Fruit fly (Drosophila melanogaster) whole organism, prepupa: Measurements from ENCODE around the gene Prx5.

Experiments used
- Blimp-1 ChIP-seq: fragments of 200-800 bp; sonication (Bioruptor generic); optimal IDR thresholded peaks from 3 replicates; lab custom pipeline; 2017; ENCODE audit warnings: missing biosample characterization, missing genetic modification characterization, mild to moderate bottlenecking, moderate library complexity, missing genetic modification reagents
- CG10669 ChIP-seq: fragments of 200-800 bp; sonication (Bioruptor generic); optimal IDR thresholded peaks from 3 replicates; lab custom pipeline; 2018; ENCODE audit warnings: missing biosample characterization, mild to moderate bottlenecking, missing genetic modification characterization, moderate library complexity
- CG11294 ChIP-seq: fragments of 200-800 bp; sonication (Bioruptor generic); IDR thresholded peaks from 2 replicates; pipeline ENCODE4 v1.3.6; 2022; ENCODE audit warnings: missing biosample characterization, missing genetic modification characterization
- CG11762 ChIP-seq: fragments of 200-800 bp; sonication (Bioruptor generic); optimal IDR thresholded peaks from 3 replicates; lab custom pipeline; 2016; ENCODE audit warnings: missing biosample characterization, missing genetic modification characterization; ENCODE audit not compliant: insufficient read depth
- CG11902 ChIP-seq: fragments of 200-800 bp; sonication (Bioruptor generic); optimal IDR thresholded peaks from 3 replicates; lab custom pipeline; 2016; ENCODE audit warnings: missing biosample characterization, missing genetic modification characterization
- CG15336 ChIP-seq: fragments of 200-800 bp; sonication (Bioruptor generic); IDR thresholded peaks from 2 replicates; pipeline ENCODE4 v1.3.6; 2022; ENCODE audit warnings: missing biosample characterization, missing genetic modification characterization
- CG1621 ChIP-seq: fragments of 200-800 bp; sonication (Bioruptor generic); optimal IDR thresholded peaks from 3 replicates; lab custom pipeline; 2018; ENCODE audit warnings: missing biosample characterization, mild to moderate bottlenecking, missing genetic modification characterization
- CG16779 ChIP-seq: fragments of 200-800 bp; sonication (Bioruptor generic); optimal IDR thresholded peaks from 3 replicates; lab custom pipeline; 2017; ENCODE audit warnings: missing biosample characterization, mild to moderate bottlenecking, missing genetic modification characterization
- CG3032 ChIP-seq: fragments of 200-800 bp; optimal IDR thresholded peaks from 2 replicates; lab custom pipeline; 2019; ENCODE audit warnings: missing biosample characterization, mild to moderate bottlenecking, missing genetic modification characterization, moderate library complexity
- CG31627 ChIP-seq: fragments of 200-800 bp; sonication (Bioruptor generic); optimal IDR thresholded peaks from 3 replicates; lab custom pipeline; 2016; ENCODE audit warnings: missing biosample characterization, missing genetic modification characterization
- CG34406 ChIP-seq: fragments of 200-800 bp; sonication (Bioruptor generic); optimal IDR thresholded peaks from 3 replicates; lab custom pipeline; 2016; ENCODE audit warnings: missing biosample characterization, missing genetic modification characterization
- CG3919 ChIP-seq: fragments of 200-800 bp; sonication (Bioruptor generic); optimal IDR thresholded peaks from 3 replicates; lab custom pipeline; 2016; ENCODE audit warnings: missing biosample characterization, missing genetic modification characterization
- CG4318 ChIP-seq: fragments of 200-800 bp; sonication (Bioruptor generic); optimal IDR thresholded peaks from 3 replicates; lab custom pipeline; 2017; ENCODE audit warnings: missing biosample characterization, mild to moderate bottlenecking, missing genetic modification characterization
- CG6163 ChIP-seq: fragments of 200-800 bp; sonication (Bioruptor generic); IDR thresholded peaks from 3 replicates; pipeline ENCODE4 v1.3.6; 2022; ENCODE audit warnings: missing biosample characterization, missing genetic modification characterization
- CG6276 ChIP-seq: fragments of 200-800 bp; sonication (Bioruptor generic); optimal IDR thresholded peaks from 2 replicates; lab custom pipeline; 2017; ENCODE audit warnings: missing biosample characterization, mild to moderate bottlenecking, missing genetic modification characterization
- CG6808 ChIP-seq: fragments of 200-800 bp; sonication (Bioruptor generic); optimal IDR thresholded peaks from 3 replicates; lab custom pipeline; 2017; ENCODE audit warnings: missing biosample characterization, missing genetic modification characterization, mild to moderate bottlenecking, moderate library complexity, missing genetic modification reagents
- CG6854 ChIP-seq: fragments of 200-800 bp; sonication (Bioruptor generic); optimal IDR thresholded peaks from 2 replicates; lab custom pipeline; 2017; ENCODE audit warnings: missing biosample characterization, mild to moderate bottlenecking, missing genetic modification characterization
- CG7368 ChIP-seq: fragments of 200-800 bp; sonication (Bioruptor generic); optimal IDR thresholded peaks from 3 replicates; lab custom pipeline; 2016; ENCODE audit warnings: missing biosample characterization, missing genetic modification characterization
- CG8319 ChIP-seq: fragments of 200-800 bp; sonication (Bioruptor generic); optimal IDR thresholded peaks from 3 replicates; lab custom pipeline; 2016; ENCODE audit warnings: missing biosample characterization, missing genetic modification characterization
- CG8632 ChIP-seq: fragments of 200-800 bp; sonication (Bioruptor generic); optimal IDR thresholded peaks from 3 replicates; lab custom pipeline; 2016; ENCODE audit warnings: missing biosample characterization, missing genetic modification characterization
- CG9139 ChIP-seq: fragments of 200-800 bp; sonication (Bioruptor generic); optimal IDR thresholded peaks from 3 replicates; lab custom pipeline; 2017; ENCODE audit warnings: missing biosample characterization, mild to moderate bottlenecking, missing genetic modification characterization
- Eip75B ChIP-seq: fragments of 200-800 bp; sonication (Bioruptor generic); optimal IDR thresholded peaks from 3 replicates; lab custom pipeline; 2016; ENCODE audit warnings: missing biosample characterization, missing genetic modification characterization
- Eip78C ChIP-seq: fragments of 200-800 bp; sonication (Bioruptor generic); peaks from one replicate; lab custom pipeline; 2016; ENCODE audit warnings: missing biosample characterization, missing genetic modification characterization
- Ets21C ChIP-seq: fragments of 200-800 bp; sonication (Bioruptor generic); optimal IDR thresholded peaks from 3 replicates; lab custom pipeline; 2016; ENCODE audit warnings: missing biosample characterization, missing genetic modification characterization
- Ets96B ChIP-seq: fragments of 200-800 bp; optimal IDR thresholded peaks from 2 replicates; lab custom pipeline; 2019; ENCODE audit warnings: missing biosample characterization, mild to moderate bottlenecking, missing genetic modification characterization, moderate library complexity
- Gug ChIP-seq: fragments of 200-800 bp; sonication (Bioruptor generic); IDR thresholded peaks from 2 replicates; pipeline ENCODE4 v1.3.6; 2022; ENCODE audit warnings: missing biosample characterization, missing genetic modification characterization
- Hr38 ChIP-seq: sonication (Bioruptor generic); optimal IDR thresholded peaks from 2 replicates; lab custom pipeline; 2016; ENCODE audit warnings: missing biosample characterization, missing genetic modification characterization
- OdsH ChIP-seq: fragments of 200-800 bp; sonication (Bioruptor generic); optimal IDR thresholded peaks from 3 replicates; lab custom pipeline; 2016; ENCODE audit warnings: missing biosample characterization, missing genetic modification characterization
- Sox102F ChIP-seq: fragments of 200-800 bp; sonication (Bioruptor generic); optimal IDR thresholded peaks from 2 replicates; lab custom pipeline; 2016; ENCODE audit warnings: missing biosample characterization, mild to moderate bottlenecking, missing genetic modification characterization
- Sox14 ChIP-seq: fragments of 200-800 bp; sonication (Bioruptor generic); optimal IDR thresholded peaks from 3 replicates; lab custom pipeline; 2016; ENCODE audit warnings: missing biosample characterization, missing genetic modification characterization
- Sox15 ChIP-seq: fragments of 200-800 bp; sonication (Bioruptor generic); optimal IDR thresholded peaks from 3 replicates; lab custom pipeline; 2016; ENCODE audit warnings: missing biosample characterization, missing genetic modification characterization
- achi ChIP-seq: fragments of 200-800 bp; sonication (Bioruptor generic); optimal IDR thresholded peaks from 3 replicates; lab custom pipeline; 2016; ENCODE audit warnings: missing biosample characterization, missing genetic modification characterization
- acj6 ChIP-seq: fragments of 200-800 bp; sonication (Bioruptor generic); optimal IDR thresholded peaks from 3 replicates; lab custom pipeline; 2016; ENCODE audit warnings: missing biosample characterization, missing genetic modification characterization
- cyc ChIP-seq: fragments of 200-800 bp; sonication (Bioruptor generic); optimal IDR thresholded peaks from 3 replicates; lab custom pipeline; 2016; ENCODE audit warnings: missing biosample characterization, missing genetic modification characterization
- dsx ChIP-seq: fragments of 200-800 bp; optimal IDR thresholded peaks from 3 replicates; lab custom pipeline; 2019; ENCODE audit warnings: missing biosample characterization, mild to moderate bottlenecking, missing genetic modification characterization, moderate library complexity; ENCODE audit not compliant: poor library complexity, severe bottlenecking
- eg ChIP-seq: fragments of 200-800 bp; sonication (Bioruptor generic); IDR thresholded peaks from 3 replicates; pipeline ENCODE4 v1.3.6; 2022; ENCODE audit warnings: missing biosample characterization, missing genetic modification characterization
- esn ChIP-seq: fragments of 200-800 bp; sonication (Bioruptor generic); optimal IDR thresholded peaks from 2 replicates; lab custom pipeline; 2016; ENCODE audit warnings: missing biosample characterization, mild to moderate bottlenecking, missing genetic modification characterization, moderate library complexity
- fd59A ChIP-seq: fragments of 200-800 bp; sonication (Bioruptor generic); optimal IDR thresholded peaks from 2 replicates; lab custom pipeline; 2017; ENCODE audit warnings: missing biosample characterization, mild to moderate bottlenecking, missing genetic modification characterization, missing genetic modification reagents
- fkh ChIP-seq: fragments of 200-800 bp; sonication (Bioruptor generic); optimal IDR thresholded peaks from 3 replicates; lab custom pipeline; 2017; ENCODE audit warnings: missing biosample characterization, mild to moderate bottlenecking, missing genetic modification characterization, moderate library complexity
- lz ChIP-seq: fragments of 200-800 bp; sonication (Bioruptor generic); optimal IDR thresholded peaks from 3 replicates; lab custom pipeline; 2016; ENCODE audit warnings: missing biosample characterization, missing genetic modification characterization
- pdm3 ChIP-seq: fragments of 200-800 bp; sonication (Bioruptor generic); optimal IDR thresholded peaks from 3 replicates; lab custom pipeline; 2016; ENCODE audit warnings: missing biosample characterization, missing genetic modification characterization
- salr ChIP-seq, 2 experiments: fragments of 200-800 bp; sonication (Bioruptor generic); optimal IDR thresholded peaks; 3 replicates each; lab custom pipeline; 2016 to 2018; ENCODE audit warnings: missing biosample characterization in 2 of 2, missing genetic modification characterization in 2 of 2, mild to moderate bottlenecking in 1 of 2
- ss ChIP-seq, 2 experiments: fragments of 200-800 bp; sonication (Bioruptor generic); optimal IDR thresholded peaks; 2 replicates in 1 of 2; 3 replicates in 1 of 2; lab custom pipeline; 2017 to 2018; ENCODE audit warnings: mild to moderate bottlenecking in 2 of 2, missing biosample characterization in 2 of 2, missing genetic modification characterization in 2 of 2, moderate library complexity in 1 of 2
- svp ChIP-seq: fragments of 200-800 bp; sonication (Bioruptor generic); peaks from one replicate; lab custom pipeline; 2016; ENCODE audit warnings: missing biosample characterization, missing genetic modification characterization
- topi ChIP-seq: fragments of 200-800 bp; sonication (Bioruptor generic); optimal IDR thresholded peaks from 3 replicates; lab custom pipeline; 2016; ENCODE audit warnings: missing biosample characterization, missing genetic modification characterization
- vri ChIP-seq: fragments of 200-800 bp; sonication (Bioruptor generic); optimal IDR thresholded peaks from 3 replicates; lab custom pipeline; 2016; ENCODE audit warnings: missing biosample characterization, mild to moderate bottlenecking, missing genetic modification characterization

The Prx5 gene

dm6 chr3R:18153698-18154097 is 13.4 kb downstream of the Prx5 start:
- TF ChIP-seq Ets21C (GFP tag; lab: Kevin White, UChicago): no peak
- no peak for TF ChIP-seq fkh (GFP tag; lab: Kevin White, UChicago)
- no peak for TF ChIP-seq Sox14
- TF ChIP-seq CG31627: no peak
- TF ChIP-seq fd59A: no peak
- TF ChIP-seq CG8319 (GFP tag; lab: Kevin White, UChicago): no peak
- TF ChIP-seq Eip78C (GFP tag; lab: Kevin White, UChicago): no peak
- no peak for TF ChIP-seq CG4318 (GFP tag; lab: Kevin White, UChicago)
- no peak for TF ChIP-seq lz (GFP tag; lab: Kevin White, UChicago)
- no peak for TF ChIP-seq acj6 (GFP tag; lab: Kevin White, UChicago)
- no peak for TF ChIP-seq CG10669 (GFP tag; lab: Kevin White, UChicago)
- 0 out of 3 replicates have a peak, but pooled peaks have one; percentile 30 for TF ChIP-seq CG6163 (GFP tag; lab: Robert Waterston, UW)
- no peak for TF ChIP-seq cyc
- TF ChIP-seq CG15336 (GFP tag; lab: Robert Waterston, UW): 0 out of 2 replicates have a peak, but pooled peaks have one; percentile 31
- TF ChIP-seq eg (GFP tag; lab: Robert Waterston, UW): no peak
- TF ChIP-seq CG16779 (tag; lab: Kevin White, UChicago): no peak
- TF ChIP-seq dsx: no peak
- no peak for TF ChIP-seq CG7368 (GFP tag; lab: Kevin White, UChicago)
- peak in 1 of 2 experiments; percentile 57 for TF ChIP-seq ss (GFP tag; optimal IDR thresholded peaks at IDR 0.05; lab: Kevin White, UChicago)
- TF ChIP-seq Sox15 (GFP tag; lab: Kevin White, UChicago): no peak
- TF ChIP-seq CG34406 (GFP tag; lab: Kevin White, UChicago): no peak
- TF ChIP-seq CG6276 (GFP tag; lab: Kevin White, UChicago): no peak
- TF ChIP-seq Sox102F: no peak
- no peak for TF ChIP-seq CG11762 (GFP tag; lab: Kevin White, UChicago)
- TF ChIP-seq CG9139 (GFP tag; lab: Kevin White, UChicago): no peak
- TF ChIP-seq esn (GFP tag; lab: Kevin White, UChicago): no peak

dm6 chr3R:18151820-18152219 is 15.3 kb downstream of the Prx5 start, which contains the start of gene CG14316:
Gene CG14316 (plus strand): TSS chr3R:18152120.
- no peak for TF ChIP-seq lz (GFP tag; lab: Kevin White, UChicago)
- TF ChIP-seq CG10669 (GFP tag; lab: Kevin White, UChicago): no peak
- TF ChIP-seq Blimp-1 (GFP tag; lab: Kevin White, UChicago): no peak
- no peak for TF ChIP-seq CG4318 (GFP tag; lab: Kevin White, UChicago)
- no peak for TF ChIP-seq acj6 (GFP tag; lab: Kevin White, UChicago)
- TF ChIP-seq achi (GFP tag; lab: Kevin White, UChicago): no peak
- TF ChIP-seq Gug (GFP tag; lab: Robert Waterston, UW): no peak
- no peak for TF ChIP-seq vri (GFP tag; lab: Kevin White, UChicago)
- TF ChIP-seq CG6854: no peak

DNA sequence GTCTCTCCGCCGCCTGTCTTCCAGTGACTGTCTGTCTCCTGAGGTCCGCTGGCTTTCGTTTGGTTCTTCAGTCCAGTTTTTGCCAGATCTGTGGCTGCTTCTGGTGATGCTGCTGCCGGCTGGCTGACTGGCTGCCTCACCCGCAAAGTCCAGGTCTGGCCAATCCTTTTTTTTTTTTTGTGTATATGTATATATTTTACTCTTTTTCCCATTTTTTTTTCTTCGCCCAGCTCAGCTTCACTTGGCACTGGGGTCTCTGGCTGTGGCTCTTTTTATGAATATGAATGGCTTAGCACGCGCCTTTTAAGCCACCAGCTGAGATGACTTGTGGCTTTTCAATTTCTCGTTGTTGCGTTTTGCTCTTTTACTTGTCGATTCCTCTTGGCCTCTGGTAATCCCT is 20.4 kb downstream of the Prx5 start:
- TF ChIP-seq CG11294 (GFP tag; lab: Robert Waterston, UW) (no peak), CG6808 (peak; percentile 72), CG6854 (peak; percentile 23), CG3919 (GFP tag; lab: Kevin White, UChicago) (no peak), CG11902 (GFP tag; lab: Kevin White, UChicago) (no peak), CG8632 (GFP tag; lab: Kevin White, UChicago) (peak; percentile 1), topi (GFP tag; lab: Kevin White, UChicago) (no peak), CG10669 (GFP tag; lab: Kevin White, UChicago) (no peak), Sox102F (no peak), fd59A (peak; percentile 1), Eip78C (GFP tag; lab: Kevin White, UChicago) (peak; percentile 54), pdm3 (GFP tag; lab: Kevin White, UChicago) (no peak), Ets96B (tag; lab: Kevin White, UChicago) (peak; percentile 43), Sox14 (no peak), Hr38 (GFP tag; lab: Kevin White, UChicago) (no peak), salr (GFP tag; optimal IDR thresholded peaks at IDR 0.05; lab: Kevin White, UChicago) (no peak), CG9139 (GFP tag; lab: Kevin White, UChicago) (peak; percentile 83), esn (GFP tag; lab: Kevin White, UChicago) (no peak), Ets21C (GFP tag; lab: Kevin White, UChicago) (no peak), eg (GFP tag; lab: Robert Waterston, UW) (no peak; the same call in 2 of the 3 replicates), CG3032 (tag; lab: Kevin White, UChicago) (peak; percentile 29), fkh (GFP tag; lab: Kevin White, UChicago) (no peak), CG1621 (tag; lab: Kevin White, UChicago) (peak; percentile 4), svp (GFP tag; lab: Kevin White, UChicago) (peak; percentile 55), Eip75B (GFP tag; lab: Kevin White, UChicago) (no peak), OdsH (GFP tag; lab: Kevin White, UChicago) (no peak), CG6276 (GFP tag; lab: Kevin White, UChicago) (peak; percentile 10), Sox15 (GFP tag; lab: Kevin White, UChicago) (no peak)
